Fruit fly (Drosophila melanogaster) whole organism, embryonic: ENCODE data around the gene CG45066.

Experiments used
- Atf6 ChIP-seq: fragments of 200-800 bp; sonication (Bioruptor generic); IDR thresholded peaks from 2 replicates; pipeline ENCODE4 v1.3.6; 2022; ENCODE audit warnings: missing biosample characterization, missing genetic modification characterization
- CG10321 ChIP-seq: fragments of 200-800 bp; sonication (Bioruptor generic); IDR thresholded peaks from 2 replicates; pipeline ENCODE4 v1.3.6; 2022; ENCODE audit warnings: missing biosample characterization, missing genetic modification characterization
- CG10366 ChIP-seq: fragments of 200-800 bp; sonication (Bioruptor generic); IDR thresholded peaks from 2 replicates; pipeline ENCODE4 v1.3.6; 2022; ENCODE audit warnings: missing biosample characterization, missing genetic modification characterization
- CG11247 ChIP-seq: fragments of 200-800 bp; sonication (Bioruptor generic); IDR thresholded peaks from 2 replicates; pipeline ENCODE4 v1.3.6; 2022; ENCODE audit warnings: missing biosample characterization, missing genetic modification characterization
- CG11504 ChIP-seq: fragments of 200-800 bp; sonication (Bioruptor generic); optimal IDR thresholded peaks from 3 replicates; lab custom pipeline; 2019; ENCODE audit warnings: missing biosample characterization, mild to moderate bottlenecking, missing genetic modification characterization, moderate library complexity
- CG12391 ChIP-seq: fragments of 200-800 bp; sonication (Bioruptor generic); optimal IDR thresholded peaks from 3 replicates; lab custom pipeline; 2018; ENCODE audit warnings: missing biosample characterization, mild to moderate bottlenecking, missing genetic modification characterization, moderate library complexity
- CG13775 ChIP-seq: fragments of 200-800 bp; sonication (Bioruptor generic); optimal IDR thresholded peaks from 3 replicates; lab custom pipeline; 2017; ENCODE audit warnings: missing biosample characterization, mild to moderate bottlenecking, missing genetic modification characterization
- CG14441 ChIP-seq: fragments of 200-800 bp; sonication (Bioruptor generic); IDR thresholded peaks from 2 replicates; pipeline ENCODE4 v1.3.6; 2022; ENCODE audit warnings: missing biosample characterization, missing genetic modification characterization
- CG14710 ChIP-seq: fragments of 200-800 bp; sonication (Bioruptor generic); optimal IDR thresholded peaks from 3 replicates; lab custom pipeline; 2019; ENCODE audit warnings: missing biosample characterization, mild to moderate bottlenecking, missing genetic modification characterization, moderate library complexity
- CG1603 ChIP-seq: fragments of 200-800 bp; sonication (Bioruptor generic); optimal IDR thresholded peaks from 2 replicates; lab custom pipeline; 2019; ENCODE audit warnings: missing biosample characterization, mild to moderate bottlenecking, missing genetic modification characterization, moderate library complexity
- CG17802 ChIP-seq: fragments of 200-800 bp; sonication (Bioruptor generic); optimal IDR thresholded peaks from 2 replicates; lab custom pipeline; 2018; ENCODE audit warnings: missing biosample characterization, mild to moderate bottlenecking, missing genetic modification characterization, moderate library complexity
- CG18476 ChIP-seq: fragments of 200-800 bp; sonication (Bioruptor generic); optimal IDR thresholded peaks from 2 replicates; lab custom pipeline; 2016; ENCODE audit warnings: missing biosample characterization, mild to moderate bottlenecking, missing genetic modification characterization
- CG18599 ChIP-seq: fragments of 200-800 bp; sonication (Bioruptor generic); optimal IDR thresholded peaks from 3 replicates; lab custom pipeline; 2017; ENCODE audit warnings: missing biosample characterization, missing genetic modification characterization, mild to moderate bottlenecking, moderate library complexity, missing genetic modification reagents
- CG2116 ChIP-seq: fragments of 200-800 bp; sonication (Bioruptor generic); optimal IDR thresholded peaks from 3 replicates; lab custom pipeline; 2018; ENCODE audit warnings: missing biosample characterization, mild to moderate bottlenecking, missing genetic modification characterization
- CG31441 ChIP-seq: fragments of 200-800 bp; sonication (Bioruptor generic); IDR thresholded peaks from 2 replicates; pipeline ENCODE4 v1.3.6; 2022; ENCODE audit warnings: missing biosample characterization, missing genetic modification characterization
- CG32532 ChIP-seq: fragments of 200-800 bp; sonication (Bioruptor generic); IDR thresholded peaks from 2 replicates; pipeline ENCODE4 v1.3.6; 2022; ENCODE audit warnings: missing biosample characterization, missing genetic modification characterization
- CG34224 ChIP-seq: fragments of 200-800 bp; sonication (Bioruptor generic); IDR thresholded peaks from 3 replicates; pipeline ENCODE4 v1.3.6; 2022; ENCODE audit warnings: missing biosample characterization, missing genetic modification characterization; ENCODE audit not compliant: partially characterized antibody
- CG34422 ChIP-seq: fragments of 200-800 bp; sonication (Bioruptor generic); IDR thresholded peaks from 3 replicates; pipeline ENCODE4 v1.3.6; 2022; ENCODE audit warnings: missing biosample characterization, missing genetic modification characterization
- CG43689 ChIP-seq: fragments of 200-800 bp; sonication (Bioruptor generic); IDR thresholded peaks from 2 replicates; pipeline ENCODE4 v1.3.6; 2022; ENCODE audit warnings: missing biosample characterization, missing genetic modification characterization
- CG8281 ChIP-seq: fragments of 200-800 bp; sonication (Bioruptor generic); optimal IDR thresholded peaks from 2 replicates; lab custom pipeline; 2018; ENCODE audit warnings: missing biosample characterization, mild to moderate bottlenecking, missing genetic modification characterization, moderate library complexity
- CG8924 ChIP-seq: fragments of 200-800 bp; optimal IDR thresholded peaks from 3 replicates; lab custom pipeline; 2019; ENCODE audit warnings: missing biosample characterization, mild to moderate bottlenecking, missing genetic modification characterization, moderate library complexity
- CG9817 ChIP-seq: fragments of 200-800 bp; sonication (Bioruptor generic); optimal IDR thresholded peaks from 2 replicates; lab custom pipeline; 2018; ENCODE audit warnings: missing biosample characterization, mild to moderate bottlenecking, missing genetic modification characterization, moderate library complexity
- Deaf1 ChIP-seq: fragments of 200-800 bp; optimal IDR thresholded peaks from 3 replicates; lab custom pipeline; 2019; ENCODE audit warnings: missing biosample characterization, mild to moderate bottlenecking, missing genetic modification characterization, moderate library complexity
- Dek ChIP-seq: fragments of 200-800 bp; sonication (Bioruptor generic); optimal IDR thresholded peaks from 3 replicates; lab custom pipeline; 2019; ENCODE audit warnings: missing biosample characterization, mild to moderate bottlenecking, missing genetic modification characterization, moderate library complexity
- Dp ChIP-seq: fragments of 200-800 bp; sonication (Bioruptor generic); optimal IDR thresholded peaks from 2 replicates; lab custom pipeline; 2018; ENCODE audit warnings: missing biosample characterization, mild to moderate bottlenecking, missing genetic modification characterization, moderate library complexity
- E2f2 ChIP-seq: fragments of 200-800 bp; sonication (Bioruptor generic); IDR thresholded peaks from 2 replicates; pipeline ENCODE4 v1.3.6; 2022; ENCODE audit warnings: missing biosample characterization, missing genetic modification characterization
- Ets97D ChIP-seq: fragments of 200-800 bp; sonication (Bioruptor generic); optimal IDR thresholded peaks from 3 replicates; lab custom pipeline; 2016; ENCODE audit warnings: missing biosample characterization, missing genetic modification characterization
- Fer3 ChIP-seq: fragments of 200-800 bp; sonication (Bioruptor generic); optimal IDR thresholded peaks from 2 replicates; lab custom pipeline; 2018; ENCODE audit warnings: missing biosample characterization, mild to moderate bottlenecking, missing genetic modification characterization, moderate library complexity
- H2.0 ChIP-seq: fragments of 200-800 bp; sonication (Bioruptor generic); IDR thresholded peaks from 2 replicates; pipeline ENCODE4 v1.3.6; 2022; ENCODE audit warnings: missing biosample characterization, missing genetic modification characterization
- HHEX ChIP-seq: fragments of 200-800 bp; sonication (Bioruptor generic); optimal IDR thresholded peaks from 3 replicates; lab custom pipeline; 2017; ENCODE audit warnings: missing biosample characterization, mild to moderate bottlenecking, missing genetic modification characterization, missing genetic modification reagents
- Hr51 ChIP-seq, 2 experiments: fragments of 200-800 bp; sonication (Bioruptor generic); optimal IDR thresholded peaks; 2 replicates in 1 of 2; 3 replicates in 1 of 2; lab custom pipeline; 2016 to 2018; ENCODE audit warnings: missing biosample characterization in 2 of 2, missing genetic modification characterization in 2 of 2, mild to moderate bottlenecking in 1 of 2, moderate library complexity in 1 of 2
- Max ChIP-seq: fragments of 200-800 bp; sonication (Bioruptor generic); optimal IDR thresholded peaks from 2 replicates; lab custom pipeline; 2016; ENCODE audit warnings: missing biosample characterization, mild to moderate bottlenecking, missing genetic modification characterization
- Trl ChIP-seq, 3 experiments: fragments of >200 bp in 2 of 3; fragments of 200-800 bp in 1 of 3; sonication (Bioruptor generic) in 1 of 3; optimal IDR thresholded peaks; 2 replicates in 1 of 3; 3 replicates in 2 of 3; lab custom pipeline; 2016 to 2017; ENCODE audit warnings: missing biosample characterization in 1 of 3, missing genetic modification characterization in 1 of 3
- Xrp1 ChIP-seq: fragments of 200-800 bp; sonication (Bioruptor generic); IDR thresholded peaks from 2 replicates; pipeline ENCODE4 v1.3.6; 2022; ENCODE audit warnings: missing biosample characterization, missing genetic modification characterization
- croc ChIP-seq: fragments of 200-800 bp; sonication (Bioruptor generic); conservative IDR thresholded peaks from 3 replicates; pipeline ENCODE4 v1.3.6; 2022; ENCODE audit warnings: missing biosample characterization, missing genetic modification characterization
- dmrt11E ChIP-seq: fragments of 200-800 bp; sonication (Bioruptor generic); optimal IDR thresholded peaks from 3 replicates; lab custom pipeline; 2018; ENCODE audit warnings: missing biosample characterization, mild to moderate bottlenecking, missing genetic modification characterization, moderate library complexity
- eve ChIP-seq, 2 experiments: fragments of >200 bp; optimal IDR thresholded peaks; 2 replicates each; lab custom pipeline; 2017; ENCODE audit warnings: missing biosample characterization in 2 of 2, missing genetic modification characterization in 2 of 2
- fd64A ChIP-seq: fragments of 200-800 bp; sonication (Bioruptor generic); optimal IDR thresholded peaks from 3 replicates; lab custom pipeline; 2018; ENCODE audit warnings: missing biosample characterization, mild to moderate bottlenecking, missing genetic modification characterization
- gcm ChIP-seq: fragments of 200-800 bp; sonication (Bioruptor generic); optimal IDR thresholded peaks from 2 replicates; lab custom pipeline; 2019; ENCODE audit warnings: missing biosample characterization, mild to moderate bottlenecking, missing genetic modification characterization, moderate library complexity
- gcm2 ChIP-seq: fragments of 200-800 bp; sonication (Bioruptor generic); optimal IDR thresholded peaks from 2 replicates; lab custom pipeline; 2016; ENCODE audit warnings: missing biosample characterization, missing genetic modification characterization
- kni ChIP-seq: fragments of 200-800 bp; sonication (Bioruptor generic); optimal IDR thresholded peaks from 3 replicates; lab custom pipeline; 2017; ENCODE audit warnings: mild to moderate bottlenecking, missing biosample characterization, missing genetic modification reagents, missing genetic modification characterization
- mam ChIP-seq: fragments of 200-800 bp; sonication (Bioruptor generic); optimal IDR thresholded peaks from 3 replicates; lab custom pipeline; 2016; ENCODE audit warnings: missing biosample characterization, missing genetic modification characterization
- nmo ChIP-seq: fragments of 200-800 bp; sonication (Bioruptor generic); optimal IDR thresholded peaks from 2 replicates; lab custom pipeline; 2018; ENCODE audit warnings: missing biosample characterization, mild to moderate bottlenecking, missing genetic modification characterization, moderate library complexity
- peb ChIP-seq: fragments of 200-800 bp; sonication (Bioruptor generic); IDR thresholded peaks from 2 replicates; pipeline ENCODE4 v1.3.6; 2022; ENCODE audit warnings: missing biosample characterization, missing genetic modification characterization
- slbo ChIP-seq: fragments of 200-800 bp; sonication (Bioruptor generic); IDR thresholded peaks from 2 replicates; pipeline ENCODE4 v1.3.6; 2022; ENCODE audit warnings: missing biosample characterization, missing genetic modification characterization
- stwl ChIP-seq: fragments of 200-800 bp; sonication (Bioruptor generic); optimal IDR thresholded peaks from 3 replicates; lab custom pipeline; 2018; ENCODE audit warnings: missing biosample characterization, mild to moderate bottlenecking, missing genetic modification characterization, moderate library complexity
- tin ChIP-seq: fragments of 200-800 bp; sonication (Bioruptor generic); optimal IDR thresholded peaks from 3 replicates; lab custom pipeline; 2016; ENCODE audit warnings: missing biosample characterization, missing genetic modification characterization
- tna ChIP-seq: fragments of 200-800 bp; sonication (Bioruptor generic); IDR thresholded peaks from 2 replicates; pipeline ENCODE4 v1.3.6; 2022; ENCODE audit warnings: missing biosample characterization, missing genetic modification characterization; ENCODE audit not compliant: partially characterized antibody

Gene CG45066

dm6 chr3L:3143383-3143962 is 32.4 kb upstream of the CG45066 start, which contains the start of the genes CG11537 and Alg2 (continued):
- TF ChIP-seq E2f2 (GFP tag; lab: Robert Waterston, UW) (peak; percentile 36), CG14441 (GFP tag; lab: Robert Waterston, UW) (0 out of 2 replicates have a peak, but pooled peaks have one; percentile 2), CG18476 (GFP tag; lab: Kevin White, UChicago) (peak; percentile 12), Trl (optimal IDR thresholded peaks at IDR 0.05; lab: Kevin White, UChicago) (no peak), Trl (GFP tag; optimal IDR thresholded peaks at IDR 0.05; lab: Kevin White, UChicago) (no peak), Atf6 (GFP tag; lab: Robert Waterston, UW) (0 out of 2 replicates have a peak, but pooled peaks have one; percentile 32), tin (peak; percentile 42), gcm2 (no peak), tna (GFP tag; lab: Robert Waterston, UW) (no peak), Dp (GFP tag; lab: Kevin White, UChicago) (peak; percentile 29), CG11504 (peak; percentile 70), gcm (GFP tag; lab: Kevin White, UChicago) (no peak), CG8281 (tag; lab: Kevin White, UChicago) (no peak), dmrt11E (tag; lab: Kevin White, UChicago) (peak; percentile 33), CG17802 (tag; lab: Kevin White, UChicago) (peak; percentile 49), Xrp1 (GFP tag; lab: Robert Waterston, UW) (peak; percentile 17; the same call in 1 of the 2 replicates), nmo (GFP tag; lab: Kevin White, UChicago) (peak; percentile 26), peb (GFP tag; lab: Robert Waterston, UW) (no peak), croc (no peak), Dek (tag; lab: Kevin White, UChicago) (peak; percentile 12), Max (GFP tag; lab: Kevin White, UChicago) (peak; percentile 28), CG10321 (no peak), CG43689 (GFP tag; lab: Robert Waterston, UW) (no peak), HHEX (GFP tag; lab: Kevin White, UChicago) (peak; percentile 12), CG14710 (peak; percentile 56), CG11247 (peak; percentile 36; the same call in 1 of the 2 replicates), stwl (tag; lab: Kevin White, UChicago) (peak; percentile 28), CG32532 (peak; percentile 52), Hr51 (GFP tag; optimal IDR thresholded peaks at IDR 0.05; lab: Kevin White, UChicago) (peak in 1 of 2 experiments; percentile 14), CG34422 (0 out of 3 replicates have a peak, but pooled peaks have one; percentile 39), kni (GFP tag; lab: Kevin White, UChicago) (no peak), CG1603 (tag; lab: Kevin White, UChicago) (peak; percentile 28), CG18599 (GFP tag; lab: Kevin White, UChicago) (peak; percentile 39), CG12391 (tag; lab: Kevin White, UChicago) (peak; percentile 47), CG9817 (tag; lab: Kevin White, UChicago) (no peak), fd64A (GFP tag; lab: Kevin White, UChicago) (no peak), CG8924 (peak; percentile 66), Deaf1 (tag; lab: Kevin White, UChicago) (peak; percentile 52), CG10366 (GFP tag; lab: Robert Waterston, UW) (peak; percentile 29), Ets97D (GFP tag; lab: Kevin White, UChicago) (peak; percentile 3), eve (GFP tag; optimal IDR thresholded peaks at IDR 0.05; lab: Kevin White, UChicago) (no peak), CG34224 (GFP tag; lab: Robert Waterston, UW) (no peak), mam (GFP tag; lab: Kevin White, UChicago) (peak; percentile 15), CG13775 (GFP tag; lab: Kevin White, UChicago) (peak; percentile 25), H2.0 (GFP tag; lab: Robert Waterston, UW) (0 out of 2 replicates have a peak, but pooled peaks have one; percentile 7), slbo (GFP tag; lab: Robert Waterston, UW) (peak; percentile 75), CG2116 (peak; percentile 35), CG31441 (GFP tag; lab: Robert Waterston, UW) (0 out of 2 replicates have a peak, but pooled peaks have one; percentile 20), Fer3 (tag; lab: Kevin White, UChicago) (peak; percentile 34)
